Worm (Caenorhabditis elegans) whole organism, L2 larva: ENCODE results near the gene otpl-6.
A peak's percentile ranks its signal among the peaks of the same experiment; 100 is the strongest.

Experiments
- F13H6.1 ChIP-seq: sonication (generic microtip); optimal IDR thresholded peaks from 2 replicates; lab custom pipeline; 2016; ENCODE audit warnings: missing genetic modification characterization, missing compliant biosample characterization
- dmd-4 ChIP-seq: sonication (generic microtip); optimal IDR thresholded peaks from 2 replicates; lab custom pipeline; 2017; ENCODE audit warnings: missing biosample characterization, missing genetic modification characterization
- elt-1 ChIP-seq: fragments of 150-350 bp; optimal IDR thresholded peaks from 2 replicates; lab custom pipeline; 2014; ENCODE audit warnings: missing biosample characterization, missing genetic modification characterization
- fos-1 ChIP-seq: fragments of 150-350 bp; optimal IDR thresholded peaks from 2 replicates; lab custom pipeline; 2014; ENCODE audit warnings: missing biosample characterization, missing genetic modification characterization
- lin-13 ChIP-seq: fragments of 150-350 bp; optimal IDR thresholded peaks from 2 replicates; lab custom pipeline; 2014; ENCODE audit warnings: missing biosample characterization, missing genetic modification reagents, missing genetic modification characterization
- lsy-2 ChIP-seq, 2 experiments: fragments of 150-350 bp in 1 of 2; sonication (generic microtip) in 1 of 2; optimal IDR thresholded peaks; 2 replicates each; lab custom pipeline; 2014 to 2017; ENCODE audit warnings: missing biosample characterization in 2 of 2, missing genetic modification characterization in 2 of 2
- mab-5 ChIP-seq: fragments of 150-350 bp; optimal IDR thresholded peaks from 2 replicates; lab custom pipeline; 2014; ENCODE audit warnings: missing biosample characterization, missing genetic modification characterization
- nhr-23 ChIP-seq: fragments of 150-350 bp; optimal IDR thresholded peaks from 2 replicates; lab custom pipeline; 2014; ENCODE audit warnings: missing biosample characterization, missing genetic modification reagents, missing genetic modification characterization
- nhr-237 ChIP-seq: fragments of 150-350 bp; optimal IDR thresholded peaks from 2 replicates; lab custom pipeline; 2014; ENCODE audit warnings: missing biosample characterization, missing genetic modification characterization
- unc-39 ChIP-seq: fragments of 150-350 bp; optimal IDR thresholded peaks from 2 replicates; lab custom pipeline; 2014; ENCODE audit warnings: missing biosample characterization, missing genetic modification characterization
- ztf-11 ChIP-seq: sonication (generic microtip); optimal IDR thresholded peaks from 2 replicates; lab custom pipeline; 2017; ENCODE audit warnings: missing biosample characterization, missing genetic modification characterization

DNA sequence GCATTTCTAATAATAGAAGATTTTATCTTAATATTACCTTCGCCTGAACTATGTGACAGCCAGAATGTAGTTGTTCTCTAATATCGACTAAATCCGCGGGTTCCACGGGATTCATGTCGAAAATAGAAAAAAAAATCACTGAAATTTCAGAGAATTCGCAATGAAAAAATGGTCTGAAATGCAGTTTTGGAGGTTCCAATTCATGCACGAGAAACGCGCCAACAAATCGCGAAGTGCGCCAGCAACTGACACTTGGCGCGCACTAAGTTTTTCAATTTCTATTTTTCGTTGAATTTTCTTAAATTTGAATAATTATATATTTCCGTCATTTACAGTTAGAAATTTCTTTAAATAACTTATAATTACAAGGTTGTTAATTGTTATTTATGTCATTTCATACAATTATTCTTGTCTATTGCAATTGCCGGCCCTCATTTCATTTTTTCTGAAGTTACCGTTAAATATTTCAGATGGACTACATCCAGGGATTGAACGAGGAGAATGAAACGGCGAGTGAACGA is 44.0 kb downstream of the otpl-6 start, which contains the start of the genes F25G6.9 and symk-1:
- TF ChIP-seq ztf-11 (tag; lab: Kevin White, UChicago) (no peak), lin-13 (peak; percentile 36), dmd-4 (no peak), nhr-237 (no peak), mab-5 (tag; lab: Kevin White, UChicago) (peak; percentile 45), lsy-2 (tag; optimal IDR thresholded peaks at IDR 0.05; lab: Kevin White, UChicago) (peak; percentile 66 to 81), fos-1 (peak; percentile 18), elt-1 (no peak), nhr-23 (tag; lab: Kevin White, UChicago) (no peak), F13H6.1 (peak; percentile 51), unc-39 (tag; lab: Kevin White, UChicago) (no peak)
